Worm (Caenorhabditis elegans) whole organism, L3 larva: ENCODE results near the gene C33D9.10.
A peak's percentile ranks its signal among the peaks of the same experiment; 100 is the strongest.

ENCODE experiments used
- R02D3.7 ChIP-seq: fragments of 150-350 bp; optimal IDR thresholded peaks from 2 replicates; lab custom pipeline; 2014; ENCODE audit warnings: missing biosample characterization, missing genetic modification characterization
- ZK546.5 ChIP-seq: sonication (generic microtip); optimal IDR thresholded peaks from 2 replicates; lab custom pipeline; 2017; ENCODE audit warnings: missing biosample characterization, missing genetic modification characterization
- aly-2 ChIP-seq: fragments of 150-350 bp; optimal IDR thresholded peaks from 2 replicates; lab custom pipeline; 2014; ENCODE audit warnings: missing biosample characterization, missing genetic modification characterization
- ama-1 ChIP-seq: fragments of 150-350 bp; optimal IDR thresholded peaks from 2 replicates; lab custom pipeline; 2018
- ceh-16 ChIP-seq: sonication (generic microtip); optimal IDR thresholded peaks from 2 replicates; lab custom pipeline; 2017; ENCODE audit warnings: missing biosample characterization, missing genetic modification characterization
- ceh-28 ChIP-seq: fragments of 150-350 bp; optimal IDR thresholded peaks from 2 replicates; lab custom pipeline; 2014; ENCODE audit warnings: missing biosample characterization, missing genetic modification reagents, missing genetic modification characterization
- ceh-82 ChIP-seq: fragments of 150-350 bp; optimal IDR thresholded peaks from 2 replicates; lab custom pipeline; 2014; ENCODE audit warnings: missing biosample characterization, missing genetic modification characterization
- daf-12 ChIP-seq: fragments of 150-350 bp; optimal IDR thresholded peaks from 2 replicates; lab custom pipeline; 2014; ENCODE audit warnings: missing biosample characterization, missing genetic modification reagents, missing genetic modification characterization
- egl-27 ChIP-seq: sonication (generic microtip); optimal IDR thresholded peaks from 4 replicates; lab custom pipeline; 2017; ENCODE audit warnings: missing biosample characterization, missing genetic modification reagents, missing genetic modification characterization
- egl-5 ChIP-seq: fragments of 150-350 bp; optimal IDR thresholded peaks from 2 replicates; lab custom pipeline; 2017; ENCODE audit warnings: missing biosample characterization, missing genetic modification reagents, missing genetic modification characterization, inconsistent platforms
- elt-1 ChIP-seq: fragments of 150-350 bp; optimal IDR thresholded peaks from 2 replicates; lab custom pipeline; 2014; ENCODE audit warnings: missing biosample characterization, missing genetic modification characterization
- elt-3 ChIP-seq, 3 experiments: fragments of 150-350 bp in 1 of 3; sonication (generic microtip) in 2 of 3; optimal IDR thresholded peaks; 2 replicates in 2 of 3; 4 replicates in 1 of 3; lab custom pipeline; 2014 to 2017; ENCODE audit warnings: missing biosample characterization in 3 of 3, missing genetic modification characterization in 3 of 3
- eor-1 ChIP-seq, 2 experiments: fragments of 150-350 bp; optimal IDR thresholded peaks; 2 replicates each; lab custom pipeline; 2014 to 2018; ENCODE audit warnings: missing biosample characterization in 2 of 2, missing genetic modification characterization in 2 of 2
- fkh-10 ChIP-seq: sonication (generic microtip); optimal IDR thresholded peaks from 2 replicates; lab custom pipeline; 2017; ENCODE audit warnings: missing biosample characterization, missing genetic modification reagents, missing genetic modification characterization
- fkh-2 ChIP-seq: fragments of 150-350 bp; optimal IDR thresholded peaks from 2 replicates; lab custom pipeline; 2014; ENCODE audit warnings: missing biosample characterization, missing genetic modification reagents, missing genetic modification characterization
- fos-1 ChIP-seq: fragments of 150-350 bp; optimal IDR thresholded peaks from 2 replicates; lab custom pipeline; 2014; ENCODE audit warnings: missing biosample characterization, missing genetic modification characterization
- hmg-11 ChIP-seq: sonication (generic microtip); optimal IDR thresholded peaks from 2 replicates; lab custom pipeline; 2016; ENCODE audit warnings: missing genetic modification characterization, missing compliant biosample characterization
- jun-1 ChIP-seq: fragments of 150-350 bp; optimal IDR thresholded peaks from 2 replicates; lab custom pipeline; 2014; ENCODE audit warnings: missing biosample characterization, missing genetic modification reagents, missing genetic modification characterization
- lin-39 ChIP-seq: fragments of 150-350 bp; optimal IDR thresholded peaks from 2 replicates; lab custom pipeline; 2018; ENCODE audit warnings: missing biosample characterization, missing genetic modification reagents, missing genetic modification characterization
- lsy-12 ChIP-seq: sonication (generic microtip); optimal IDR thresholded peaks from 2 replicates; lab custom pipeline; 2016; ENCODE audit warnings: mild to moderate bottlenecking, missing genetic modification characterization, missing compliant biosample characterization
- mml-1 ChIP-seq: fragments of 150-350 bp; sonication (generic microtip); optimal IDR thresholded peaks from 3 replicates; lab custom pipeline; 2014; ENCODE audit warnings: missing biosample characterization, missing genetic modification characterization
- nfya-1 ChIP-seq: sonication (generic microtip); optimal IDR thresholded peaks from 2 replicates; lab custom pipeline; 2017; ENCODE audit warnings: missing genetic modification characterization, mild to moderate bottlenecking, missing compliant biosample characterization, antibody characterized with exemption, moderate library complexity; ENCODE audit not compliant: insufficient read depth
- nhr-11 ChIP-seq: fragments of 150-350 bp; optimal IDR thresholded peaks from 2 replicates; lab custom pipeline; 2014; ENCODE audit warnings: missing biosample characterization, missing genetic modification characterization
- nhr-12 ChIP-seq: fragments of 150-350 bp; optimal IDR thresholded peaks from 2 replicates; lab custom pipeline; 2014; ENCODE audit warnings: missing biosample characterization, missing genetic modification characterization
- nhr-23 ChIP-seq: fragments of 150-350 bp; optimal IDR thresholded peaks from 2 replicates; lab custom pipeline; 2014; ENCODE audit warnings: missing biosample characterization, missing genetic modification reagents, missing genetic modification characterization
- nhr-237 ChIP-seq: fragments of 150-350 bp; optimal IDR thresholded peaks from 2 replicates; lab custom pipeline; 2014; ENCODE audit warnings: missing biosample characterization, missing genetic modification characterization
- nhr-25 ChIP-seq: sonication (generic microtip); optimal IDR thresholded peaks from 2 replicates; lab custom pipeline; 2017; ENCODE audit warnings: missing biosample characterization, missing genetic modification characterization
- nhr-28 ChIP-seq: fragments of 150-350 bp; optimal IDR thresholded peaks from 2 replicates; lab custom pipeline; 2014; ENCODE audit warnings: missing biosample characterization, missing genetic modification characterization
- nhr-43 ChIP-seq: sonication (generic microtip); optimal IDR thresholded peaks from 2 replicates; lab custom pipeline; 2016; ENCODE audit warnings: mild to moderate bottlenecking, missing genetic modification characterization, missing compliant biosample characterization; ENCODE audit not compliant: poor library complexity, severe bottlenecking
- nhr-76 ChIP-seq: fragments of 150-350 bp; sonication (generic microtip); optimal IDR thresholded peaks from 5 replicates; lab custom pipeline; 2014; ENCODE audit warnings: missing biosample characterization, missing genetic modification characterization
- pha-4 ChIP-seq: fragments of 150-350 bp; optimal IDR thresholded peaks from 2 replicates; lab custom pipeline; 2014; ENCODE audit warnings: missing biosample characterization, missing genetic modification reagents, missing genetic modification characterization
- pqm-1 ChIP-seq: fragments of 150-350 bp; optimal IDR thresholded peaks from 2 replicates; lab custom pipeline; 2017; ENCODE audit warnings: missing biosample characterization, missing genetic modification characterization, inconsistent platforms
- sea-2 ChIP-seq: fragments of 150-350 bp; sonication (generic microtip); optimal IDR thresholded peaks from 4 replicates; lab custom pipeline; 2014; ENCODE audit warnings: missing biosample characterization, missing genetic modification reagents, missing genetic modification characterization
- skn-1 ChIP-seq: fragments of 150-350 bp; optimal IDR thresholded peaks from 2 replicates; lab custom pipeline; 2014; ENCODE audit warnings: missing biosample characterization, missing genetic modification characterization
- snpc-4 ChIP-seq: fragments of 150-350 bp; optimal IDR thresholded peaks from 2 replicates; lab custom pipeline; 2014; ENCODE audit warnings: missing biosample characterization, missing genetic modification characterization
- tbx-2 ChIP-seq: sonication (generic microtip); optimal IDR thresholded peaks from 2 replicates; lab custom pipeline; 2016; ENCODE audit warnings: mild to moderate bottlenecking, missing genetic modification characterization, missing compliant biosample characterization
- unc-39 ChIP-seq: sonication (generic microtip); optimal IDR thresholded peaks from 4 replicates; lab custom pipeline; 2017; ENCODE audit warnings: missing biosample characterization, missing genetic modification characterization
- unc-62 ChIP-seq: fragments of 150-350 bp; sonication (generic microtip); optimal IDR thresholded peaks from 4 replicates; lab custom pipeline; 2014; ENCODE audit warnings: missing biosample characterization, missing genetic modification reagents, missing genetic modification characterization
- zag-1 ChIP-seq: fragments of 150-350 bp; optimal IDR thresholded peaks from 2 replicates; lab custom pipeline; 2014; ENCODE audit warnings: missing biosample characterization, missing genetic modification characterization
- ztf-11 ChIP-seq: fragments of 150-350 bp; optimal IDR thresholded peaks from 2 replicates; lab custom pipeline; 2014; ENCODE audit warnings: missing biosample characterization, missing genetic modification characterization
- ztf-4 ChIP-seq: fragments of 150-350 bp; optimal IDR thresholded peaks from 2 replicates; lab custom pipeline; 2014; ENCODE audit warnings: missing biosample characterization, missing genetic modification characterization

Gene C33D9.10

DNA sequence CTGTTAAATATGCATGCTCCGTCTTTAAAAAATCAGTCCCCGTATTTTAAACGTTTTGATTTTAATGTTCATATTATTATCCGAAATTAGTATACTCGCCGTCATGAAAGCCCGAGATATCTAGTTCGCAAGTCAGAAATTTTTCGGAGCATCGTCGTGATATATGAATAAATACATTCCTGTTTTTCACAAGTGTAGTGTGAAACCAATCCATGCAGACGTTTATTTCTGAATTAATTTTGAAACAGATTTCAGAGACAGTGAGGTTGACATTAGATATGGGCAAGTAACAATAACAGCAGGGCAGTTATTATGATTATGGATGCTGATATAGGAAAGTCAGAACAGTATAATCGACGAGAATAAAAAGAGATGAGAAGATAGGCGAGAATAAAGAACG, 35.5 kb downstream of the C33D9.10 start:
- TF ChIP-seq jun-1 (tag; lab: Kevin White, UChicago), result no peak
- no peak for TF ChIP-seq lsy-12 (tag; lab: Kevin White, UChicago)
- TF ChIP-seq sea-2 (GFP tag; lab: Kevin White, UChicago), result no peak
- no peak for TF ChIP-seq lin-39 (tag; lab: Kevin White, UChicago)
- no peak for TF ChIP-seq daf-12
- TF ChIP-seq skn-1 (tag; lab: Kevin White, UChicago), result no peak
- TF ChIP-seq fkh-10, result no peak
- no peak for TF ChIP-seq pha-4
- TF ChIP-seq ZK546.5 (tag; lab: Kevin White, UChicago), result no peak
- no peak for TF ChIP-seq egl-5 (tag; lab: Kevin White, UChicago)
- TF ChIP-seq ztf-11 (tag; lab: Kevin White, UChicago), result no peak
- TF ChIP-seq nhr-28 (tag; lab: Kevin White, UChicago), result no peak

DNA sequence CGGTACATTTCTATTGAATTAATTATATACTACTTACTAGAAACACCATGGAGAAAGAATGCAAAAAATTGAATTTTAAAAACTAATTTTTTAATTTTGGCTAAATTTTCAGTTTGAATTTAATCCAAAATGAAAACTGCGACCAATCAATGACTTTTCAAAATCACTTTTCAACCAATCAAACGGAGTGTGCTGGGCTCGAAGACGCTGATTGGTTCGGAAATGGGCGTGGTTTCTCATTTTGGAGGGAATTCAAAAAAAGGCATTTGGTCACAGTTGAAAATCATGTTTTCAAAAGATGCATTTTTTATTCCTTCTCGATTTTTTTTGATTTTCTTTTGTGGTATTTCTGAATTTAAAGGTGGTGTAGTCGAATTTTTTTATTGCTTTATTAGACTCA, 39.0 kb downstream of the C33D9.10 start:
- TF ChIP-seq tbx-2 (tag; lab: Kevin White, UChicago), result no peak
- no peak for TF ChIP-seq aly-2 (tag; lab: Kevin White, UChicago)
- peak; percentile 71 for TF ChIP-seq nfya-1 (tag; lab: Kevin White, UChicago)
- TF ChIP-seq nhr-23 (tag; lab: Kevin White, UChicago), result no peak

DNA sequence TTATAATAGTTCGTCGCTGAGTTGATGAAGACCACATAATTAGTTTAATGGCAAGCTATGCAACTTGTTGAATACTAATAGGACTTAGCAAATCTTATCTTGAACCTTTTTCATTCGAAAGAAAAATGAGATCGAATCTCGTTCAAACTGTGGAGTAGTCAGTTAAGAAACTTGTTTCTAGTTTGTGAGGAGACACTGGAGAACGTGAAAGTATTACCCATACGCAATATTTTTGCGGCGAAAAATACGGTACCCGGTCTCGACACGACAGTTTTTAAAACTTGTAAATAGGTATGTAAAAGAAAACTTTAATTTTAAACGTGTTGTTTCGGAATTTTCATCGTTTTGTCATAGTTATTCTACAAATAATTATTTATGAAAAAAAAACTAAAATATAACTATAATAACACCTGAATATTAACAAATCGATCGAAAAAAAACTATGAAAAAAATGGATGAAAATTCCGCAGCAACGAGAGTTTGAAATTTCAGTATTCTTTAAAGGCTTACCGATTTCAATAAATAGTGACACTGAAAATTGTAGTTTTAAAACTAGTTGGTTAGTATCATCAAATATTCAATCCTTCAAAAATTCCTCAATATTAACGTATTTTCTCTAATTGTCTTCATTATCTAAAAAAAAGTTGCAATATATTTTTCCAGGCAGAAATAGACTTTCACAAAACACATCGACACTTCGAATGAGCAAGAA, 42.2 kb downstream of the C33D9.10 start, which contains the start of the genes F20C5.7 and parg-1:
F20C5.7 (minus strand) TSS at position 101 of the 712 bp plus-strand sequence.
parg-1 (plus strand) TSS at position 662 of the 712 bp plus-strand sequence.
- no peak for TF ChIP-seq elt-3 (tag; optimal IDR thresholded peaks at IDR 0.05; lab: Kevin White, UChicago)
- TF ChIP-seq nhr-11 (tag; lab: Kevin White, UChicago), result no peak
- TF ChIP-seq nhr-25, result no peak
- no peak for TF ChIP-seq hmg-11 (tag; lab: Kevin White, UChicago)
- no peak for TF ChIP-seq zag-1
- TF ChIP-seq ceh-28 (tag; lab: Kevin White, UChicago), result no peak
- TF ChIP-seq lin-39 (tag; lab: Kevin White, UChicago), result no peak
- TF ChIP-seq elt-1 (tag; lab: Kevin White, UChicago), result no peak
- no peak for TF ChIP-seq snpc-4 (tag; lab: Kevin White, UChicago)
- TF ChIP-seq unc-39 (tag; lab: Kevin White, UChicago), result no peak
- TF ChIP-seq fkh-10, result no peak
- no peak for TF ChIP-seq R02D3.7 (tag; lab: Kevin White, UChicago)
- no peak for TF ChIP-seq skn-1 (tag; lab: Kevin White, UChicago)
- no peak for TF ChIP-seq daf-12
- TF ChIP-seq ceh-82 (tag; lab: Kevin White, UChicago), result no peak

- TF ChIP-seq hmg-11 (tag; lab: Kevin White, UChicago), result peak; percentile 73
- no peak for TF ChIP-seq nhr-76
- TF ChIP-seq lsy-12 (tag; lab: Kevin White, UChicago), result peak; percentile 56
- no peak for TF ChIP-seq aly-2 (tag; lab: Kevin White, UChicago)
- TF ChIP-seq ama-1 (lab: Kevin White, UChicago), result no peak
- peak; percentile 2 for TF ChIP-seq ceh-28 (tag; lab: Kevin White, UChicago)
- TF ChIP-seq elt-1 (tag; lab: Kevin White, UChicago), result no peak
- TF ChIP-seq eor-1 (tag; optimal IDR thresholded peaks at IDR 0.05; lab: Kevin White, UChicago), result no peak
- peak; percentile 34 for TF ChIP-seq lin-39 (tag; lab: Kevin White, UChicago)
- no peak for TF ChIP-seq elt-3 (tag; optimal IDR thresholded peaks at IDR 0.05; lab: Kevin White, UChicago)
- TF ChIP-seq egl-5 (tag; lab: Kevin White, UChicago), result peak; percentile 49
- TF ChIP-seq skn-1 (tag; lab: Kevin White, UChicago), result peak; percentile 10
- no peak for TF ChIP-seq unc-39 (tag; lab: Kevin White, UChicago)
- TF ChIP-seq ztf-4, result no peak
- TF ChIP-seq fkh-2, result no peak
- no peak for TF ChIP-seq nhr-11 (tag; lab: Kevin White, UChicago)
- no peak for TF ChIP-seq nhr-237
- peak; percentile 32 for TF ChIP-seq jun-1 (tag; lab: Kevin White, UChicago)
- no peak for TF ChIP-seq nhr-28 (tag; lab: Kevin White, UChicago)
- peak; percentile 9 for TF ChIP-seq egl-27
- no peak for TF ChIP-seq zag-1
- no peak for TF ChIP-seq fos-1 (tag; lab: Kevin White, UChicago)
- TF ChIP-seq nhr-12 (tag; lab: Kevin White, UChicago), result no peak
- TF ChIP-seq ZK546.5 (tag; lab: Kevin White, UChicago), result no peak
- TF ChIP-seq daf-12, result no peak
- TF ChIP-seq nhr-43, result peak; percentile 45
- TF ChIP-seq pqm-1 (tag; lab: Kevin White, UChicago), result peak; percentile 59
- TF ChIP-seq nhr-25, result peak; percentile 37
- TF ChIP-seq fkh-10, result no peak
- peak; percentile 84 for TF ChIP-seq nfya-1 (tag; lab: Kevin White, UChicago)
- no peak for TF ChIP-seq ceh-16 (tag; lab: Kevin White, UChicago)
- TF ChIP-seq mml-1, result no peak
- TF ChIP-seq ceh-82 (tag; lab: Kevin White, UChicago), result no peak
- no peak for TF ChIP-seq ztf-11 (tag; lab: Kevin White, UChicago)
- TF ChIP-seq sea-2 (GFP tag; lab: Kevin White, UChicago), result no peak
- no peak for TF ChIP-seq unc-62 (GFP tag; lab: Kevin White, UChicago)
- TF ChIP-seq pha-4, result peak; percentile 90
These were observed 44.2 kb downstream of the C33D9.10 start, which contains the start of gene F21D5.7 for ce11 chrIV:8743654-8744332. Gene F21D5.7 (minus strand): TSS chrIV:8743704.
